Worm (Caenorhabditis elegans) whole organism, mixed stage, embryonic: ENCODE measurements around the gene C39B10.3.

Source experiments
- M03D4.4 ChIP-seq: sonication (generic microtip); optimal IDR thresholded peaks from 2 replicates; lab custom pipeline; 2017; ENCODE audit warnings: mild to moderate bottlenecking, missing genetic modification characterization, missing compliant biosample characterization
- bed-3 ChIP-seq: fragments of 200-800 bp; sonication (Bioruptor generic); optimal IDR thresholded peaks from 3 replicates; lab custom pipeline; 2018; ENCODE audit warnings: mild to moderate bottlenecking, missing genetic modification characterization, moderate library complexity, missing compliant biosample characterization
- blmp-1 ChIP-seq: fragments of 150-350 bp; optimal IDR thresholded peaks from 2 replicates; lab custom pipeline; 2014; ENCODE audit warnings: missing biosample characterization, missing genetic modification characterization
- ceh-39 ChIP-seq: fragments of 150-350 bp; optimal IDR thresholded peaks from 2 replicates; lab custom pipeline; 2014; ENCODE audit warnings: missing biosample characterization, missing genetic modification characterization
- ceh-43 ChIP-seq: fragments of 200-800 bp; sonication (Bioruptor generic); optimal IDR thresholded peaks from 2 replicates; lab custom pipeline; 2018; ENCODE audit warnings: mild to moderate bottlenecking, missing genetic modification characterization, moderate library complexity, missing compliant biosample characterization
- ceh-83 ChIP-seq: fragments of 200-800 bp; sonication (Bioruptor generic); optimal IDR thresholded peaks from 2 replicates; lab custom pipeline; 2018; ENCODE audit warnings: mild to moderate bottlenecking, missing genetic modification characterization, missing compliant biosample characterization
- ces-1 ChIP-seq: fragments of 150-350 bp; optimal IDR thresholded peaks from 2 replicates; lab custom pipeline; 2014; ENCODE audit warnings: missing biosample characterization, missing genetic modification reagents, missing genetic modification characterization
- cnd-1 ChIP-seq: fragments of 200-800 bp; sonication (Bioruptor generic); optimal IDR thresholded peaks from 2 replicates; lab custom pipeline; 2018; ENCODE audit warnings: mild to moderate bottlenecking, missing genetic modification characterization, missing compliant biosample characterization
- drap-1 ChIP-seq: fragments of 200-800 bp; sonication (Bioruptor generic); optimal IDR thresholded peaks from 3 replicates; lab custom pipeline; 2018; ENCODE audit warnings: mild to moderate bottlenecking, missing genetic modification characterization, missing compliant biosample characterization
- elt-3 ChIP-seq: fragments of 150-350 bp; optimal IDR thresholded peaks from 2 replicates; lab custom pipeline; 2014; ENCODE audit warnings: missing biosample characterization, missing genetic modification characterization
- flh-1 ChIP-seq: fragments of 200-800 bp; sonication (Bioruptor generic); optimal IDR thresholded peaks from 2 replicates; lab custom pipeline; 2018; ENCODE audit warnings: mild to moderate bottlenecking, missing genetic modification characterization, moderate library complexity, missing compliant biosample characterization
- ham-2 ChIP-seq: fragments of 200-800 bp; sonication (Bioruptor generic); optimal IDR thresholded peaks from 2 replicates; lab custom pipeline; 2018; ENCODE audit warnings: mild to moderate bottlenecking, missing genetic modification characterization, missing compliant biosample characterization
- hlh-1 ChIP-seq: fragments of 150-350 bp; optimal IDR thresholded peaks from 2 replicates; lab custom pipeline; 2014; ENCODE audit warnings: missing biosample characterization, missing genetic modification reagents, missing genetic modification characterization
- lin-13 ChIP-seq: fragments of 150-350 bp; optimal IDR thresholded peaks from 2 replicates; lab custom pipeline; 2014; ENCODE audit warnings: missing biosample characterization, missing genetic modification characterization
- lin-32 ChIP-seq: fragments of 200-800 bp; sonication (Bioruptor generic); optimal IDR thresholded peaks from 2 replicates; lab custom pipeline; 2018; ENCODE audit warnings: mild to moderate bottlenecking, missing genetic modification characterization, missing compliant biosample characterization
- lsy-2 ChIP-seq: fragments of 150-350 bp; optimal IDR thresholded peaks from 2 replicates; lab custom pipeline; 2014; ENCODE audit warnings: missing biosample characterization, missing genetic modification characterization
- mab-5 ChIP-seq: fragments of 150-350 bp; optimal IDR thresholded peaks from 2 replicates; lab custom pipeline; 2014; ENCODE audit warnings: missing biosample characterization, missing genetic modification characterization
- mep-1 ChIP-seq: fragments of 150-350 bp; optimal IDR thresholded peaks from 2 replicates; lab custom pipeline; 2017; ENCODE audit warnings: missing biosample characterization, missing genetic modification reagents, missing genetic modification characterization, inconsistent platforms
- mls-2 ChIP-seq: sonication (generic microtip); optimal IDR thresholded peaks from 2 replicates; lab custom pipeline; 2016; ENCODE audit warnings: mild to moderate bottlenecking, missing genetic modification characterization, moderate library complexity, missing compliant biosample characterization
- nhr-12 ChIP-seq: fragments of 150-350 bp; optimal IDR thresholded peaks from 2 replicates; lab custom pipeline; 2014; ENCODE audit warnings: missing biosample characterization, missing genetic modification characterization
- nhr-2 ChIP-seq: fragments of 150-350 bp; optimal IDR thresholded peaks from 2 replicates; lab custom pipeline; 2014; ENCODE audit warnings: missing biosample characterization, missing genetic modification characterization
- nhr-237 ChIP-seq: fragments of 150-350 bp; optimal IDR thresholded peaks from 2 replicates; lab custom pipeline; 2014; ENCODE audit warnings: missing biosample characterization, missing genetic modification characterization
- nhr-28 ChIP-seq: fragments of 150-350 bp; optimal IDR thresholded peaks from 2 replicates; lab custom pipeline; 2014; ENCODE audit warnings: missing biosample characterization, missing genetic modification characterization
- nhr-76 ChIP-seq: sonication (generic microtip); optimal IDR thresholded peaks from 2 replicates; lab custom pipeline; 2017; ENCODE audit warnings: missing biosample characterization, missing genetic modification characterization
- pha-4 ChIP-seq: fragments of 150-350 bp; optimal IDR thresholded peaks from 2 replicates; lab custom pipeline; 2018; ENCODE audit warnings: missing biosample characterization, missing genetic modification reagents, missing genetic modification characterization
- sem-2 ChIP-seq: fragments of 200-800 bp; sonication (Bioruptor generic); optimal IDR thresholded peaks from 2 replicates; lab custom pipeline; 2018; ENCODE audit warnings: mild to moderate bottlenecking, missing genetic modification characterization, missing compliant biosample characterization
- sptf-1 ChIP-seq: sonication (generic microtip); optimal IDR thresholded peaks from 2 replicates; lab custom pipeline; 2017; ENCODE audit warnings: mild to moderate bottlenecking, missing genetic modification characterization, moderate library complexity, missing compliant biosample characterization
- tbx-8 ChIP-seq: fragments of 200-800 bp; sonication (Bioruptor generic); optimal IDR thresholded peaks from 2 replicates; lab custom pipeline; 2018; ENCODE audit warnings: mild to moderate bottlenecking, missing genetic modification characterization, moderate library complexity, missing compliant biosample characterization
- unc-120 ChIP-seq: sonication (generic microtip); optimal IDR thresholded peaks from 2 replicates; lab custom pipeline; 2017; ENCODE audit warnings: missing genetic modification characterization, missing compliant biosample characterization; ENCODE audit not compliant: poor library complexity, severe bottlenecking
- unc-39 ChIP-seq: fragments of 150-350 bp; optimal IDR thresholded peaks from 2 replicates; lab custom pipeline; 2014; ENCODE audit warnings: missing biosample characterization, missing genetic modification characterization
- unc-62 ChIP-seq: fragments of 150-350 bp; optimal IDR thresholded peaks from 2 replicates; lab custom pipeline; 2014; ENCODE audit warnings: missing biosample characterization, missing genetic modification reagents, missing genetic modification characterization

The C39B10.3 gene

DNA sequence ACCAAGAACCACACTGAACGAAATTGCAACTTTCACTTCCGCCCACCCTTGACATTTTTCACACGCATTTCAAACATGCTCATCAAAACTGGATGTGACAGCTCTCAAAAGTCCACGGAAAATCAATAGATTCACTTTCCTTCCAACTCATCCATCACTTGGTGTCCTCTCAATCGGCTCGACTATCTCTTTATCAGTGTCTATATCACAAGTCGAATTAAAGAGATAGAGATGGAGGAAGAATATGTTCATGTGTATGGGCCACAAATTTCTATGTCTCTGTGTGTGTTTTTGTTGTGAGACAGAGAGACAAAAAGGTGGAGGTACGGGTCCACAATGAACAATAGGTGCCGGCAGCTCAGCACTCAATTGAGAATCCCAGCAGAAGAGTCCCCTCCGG lies 33.4 kb upstream of the C39B10.3 start:
- TF ChIP-seq unc-120 (tag; lab: Kevin White, UChicago), result peak; percentile 80
- peak; percentile 96 for TF ChIP-seq unc-62 (GFP tag; lab: Kevin White, UChicago)
- no peak for TF ChIP-seq sptf-1

DNA sequence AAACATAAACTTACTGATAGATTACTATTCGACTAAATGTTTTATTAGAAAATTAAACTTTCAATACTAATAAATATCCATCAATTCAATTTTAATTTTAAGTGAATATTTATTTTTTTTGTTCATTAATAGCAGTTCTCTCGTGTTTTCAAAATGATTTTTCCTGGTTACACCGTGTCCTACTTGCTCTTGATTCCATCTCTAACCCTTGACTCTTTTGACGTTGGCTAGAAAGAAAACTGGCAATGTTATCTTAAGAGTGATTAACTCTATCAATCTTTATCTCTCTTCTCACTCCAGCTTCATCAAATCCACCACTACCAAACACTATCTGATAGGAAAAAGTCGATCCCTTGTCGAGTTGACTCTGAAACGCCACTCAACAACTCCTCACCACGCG lies 31.5 kb upstream of the C39B10.3 start, which contains the start of gene acr-8:
TSS of gene acr-8 (plus strand) at position 301 of the 400 bp plus-strand sequence.
- TF ChIP-seq ces-1 (GFP tag; lab: Kevin White, UChicago) (no peak), ceh-43 (GFP tag; lab: Kevin White, UChicago) (no peak), mab-5 (tag; lab: Kevin White, UChicago) (no peak), ceh-39 (tag; lab: Kevin White, UChicago) (no peak), nhr-2 (tag; lab: Kevin White, UChicago) (no peak), nhr-12 (tag; lab: Kevin White, UChicago) (no peak), M03D4.4 (no peak), mls-2 (tag; lab: Kevin White, UChicago) (no peak), bed-3 (no peak)

ce11 chrX:10419743-10420142 lies 24.2 kb upstream of the C39B10.3 start, which contains the start of gene cdk-11.2:
TSS of gene cdk-11.2 (minus strand) at chrX:10419765.
- no peak for TF ChIP-seq elt-3 (tag; lab: Kevin White, UChicago)
- TF ChIP-seq lsy-2, result peak; percentile 33
- peak; percentile 51 for TF ChIP-seq lin-13 (tag; lab: Kevin White, UChicago)
- TF ChIP-seq sptf-1, result no peak
- TF ChIP-seq ces-1 (GFP tag; lab: Kevin White, UChicago), result peak; percentile 21
- TF ChIP-seq nhr-28 (tag; lab: Kevin White, UChicago), result no peak
- TF ChIP-seq drap-1 (GFP tag; lab: Kevin White, UChicago), result no peak
- TF ChIP-seq unc-120 (tag; lab: Kevin White, UChicago), result peak; percentile 21
- TF ChIP-seq nhr-237 (tag; lab: Kevin White, UChicago), result peak; percentile 31
- no peak for TF ChIP-seq nhr-76 (tag; lab: Kevin White, UChicago)
- TF ChIP-seq ceh-83, result no peak
- TF ChIP-seq pha-4 (tag; lab: Kevin White, UChicago), result peak; percentile 28
- no peak for TF ChIP-seq hlh-1 (tag; lab: Kevin White, UChicago)
- peak; percentile 40 for TF ChIP-seq ceh-39 (tag; lab: Kevin White, UChicago)
- TF ChIP-seq mep-1, result peak; percentile 63
- no peak for TF ChIP-seq sem-2
- no peak for TF ChIP-seq ceh-43 (GFP tag; lab: Kevin White, UChicago)
- TF ChIP-seq mls-2 (tag; lab: Kevin White, UChicago), result no peak
- no peak for TF ChIP-seq ham-2 (GFP tag; lab: Kevin White, UChicago)
- peak; percentile 13 for TF ChIP-seq cnd-1

DNA sequence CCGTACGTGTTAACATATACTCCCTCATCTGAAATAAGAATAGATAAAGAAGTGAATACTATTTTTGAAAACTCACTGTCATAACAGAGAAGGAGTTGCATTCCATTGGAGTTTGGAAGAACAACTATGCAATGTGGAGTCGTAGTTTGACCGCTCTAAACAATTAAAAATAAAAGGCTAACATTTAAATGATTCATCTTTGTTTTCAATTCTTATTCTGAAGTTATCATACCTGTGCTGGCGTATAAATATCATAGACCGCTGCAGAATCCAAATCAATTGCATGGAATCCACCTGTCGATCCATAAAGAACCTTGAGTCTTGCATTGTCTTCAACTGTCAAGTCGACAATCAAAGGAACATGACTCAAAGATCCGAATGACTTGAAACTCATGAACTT lies 21.2 kb upstream of the C39B10.3 start:
- no peak for TF ChIP-seq blmp-1
- TF ChIP-seq tbx-8 (GFP tag; lab: Kevin White, UChicago), result no peak
- no peak for TF ChIP-seq unc-120 (tag; lab: Kevin White, UChicago)
- no peak for TF ChIP-seq flh-1 (GFP tag; lab: Kevin White, UChicago)
- TF ChIP-seq unc-39 (tag; lab: Kevin White, UChicago), result no peak
- TF ChIP-seq bed-3, result no peak
- no peak for TF ChIP-seq ceh-83
- TF ChIP-seq nhr-237 (tag; lab: Kevin White, UChicago), result no peak
- TF ChIP-seq nhr-28 (tag; lab: Kevin White, UChicago), result no peak
- TF ChIP-seq cnd-1, result no peak
- no peak for TF ChIP-seq drap-1 (GFP tag; lab: Kevin White, UChicago)
- no peak for TF ChIP-seq mep-1
- TF ChIP-seq nhr-76 (tag; lab: Kevin White, UChicago), result no peak
- TF ChIP-seq nhr-2 (tag; lab: Kevin White, UChicago), result no peak
- no peak for TF ChIP-seq pha-4 (tag; lab: Kevin White, UChicago)
- TF ChIP-seq ceh-43 (GFP tag; lab: Kevin White, UChicago), result no peak

DNA sequence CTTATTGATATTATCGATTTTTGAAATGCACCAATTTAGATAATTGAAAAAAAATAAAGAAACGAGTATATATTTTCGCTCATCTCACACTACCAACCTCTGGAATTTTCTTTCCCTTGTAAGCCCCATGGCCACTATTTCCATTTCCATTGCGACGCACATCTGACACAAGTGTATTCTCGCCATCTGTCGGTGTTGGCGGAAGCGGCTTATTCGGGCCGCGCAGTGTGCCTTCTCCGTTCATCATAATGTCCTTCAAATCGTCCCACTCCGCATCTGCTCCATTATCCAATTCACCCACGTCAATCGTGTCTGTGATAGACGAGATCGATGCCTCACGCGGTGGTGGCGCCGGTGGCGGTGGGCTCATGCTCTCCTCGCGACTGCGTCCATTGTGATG lies 19.2 kb upstream of the C39B10.3 start:
- TF ChIP-seq lin-32 (GFP tag; lab: Kevin White, UChicago) (peak; percentile 72), cnd-1 (peak; percentile 73), M03D4.4 (no peak)
